Fruit fly (Drosophila melanogaster) whole organism, embryonic: ENCODE measurements around the gene lin-28.

ENCODE experiments used
- BEAF-32 ChIP-seq: fragments of 200-800 bp; sonication (Bioruptor generic); optimal IDR thresholded peaks from 3 replicates; lab custom pipeline; 2017; ENCODE audit warnings: missing biosample characterization, missing genetic modification characterization, mild to moderate bottlenecking, moderate library complexity, missing genetic modification reagents
- Bteb2 ChIP-seq: fragments of 200-800 bp; sonication (Bioruptor generic); optimal IDR thresholded peaks from 2 replicates; lab custom pipeline; 2016; ENCODE audit warnings: missing biosample characterization, missing genetic modification characterization
- CG10147 ChIP-seq: fragments of 200-800 bp; sonication (Bioruptor generic); optimal IDR thresholded peaks from 2 replicates; lab custom pipeline; 2019; ENCODE audit warnings: missing biosample characterization, mild to moderate bottlenecking, missing genetic modification characterization, moderate library complexity
- CG10321 ChIP-seq: fragments of 200-800 bp; sonication (Bioruptor generic); IDR thresholded peaks from 2 replicates; pipeline ENCODE4 v1.3.6; 2022; ENCODE audit warnings: missing biosample characterization, missing genetic modification characterization
- CG10543 ChIP-seq: fragments of 200-800 bp; sonication (Bioruptor generic); optimal IDR thresholded peaks from 3 replicates; lab custom pipeline; 2017; ENCODE audit warnings: missing biosample characterization, mild to moderate bottlenecking, missing genetic modification characterization, moderate library complexity
- CG10654 ChIP-seq: fragments of 200-800 bp; sonication (Bioruptor generic); optimal IDR thresholded peaks from 2 replicates; lab custom pipeline; 2016; ENCODE audit warnings: missing biosample characterization, missing genetic modification characterization
- CG11695 ChIP-seq: fragments of 200-800 bp; sonication (Bioruptor generic); IDR thresholded peaks from 3 replicates; pipeline ENCODE4 v1.3.6; 2022; ENCODE audit warnings: missing biosample characterization, missing genetic modification characterization
- CG12659 ChIP-seq: fragments of 200-800 bp; sonication (Bioruptor generic); optimal IDR thresholded peaks from 3 replicates; lab custom pipeline; 2017; ENCODE audit warnings: mild to moderate bottlenecking, missing biosample characterization, missing genetic modification reagents, missing genetic modification characterization
- CG13123 ChIP-seq: fragments of 200-800 bp; sonication (Bioruptor generic); optimal IDR thresholded peaks from 2 replicates; lab custom pipeline; 2016; ENCODE audit warnings: missing biosample characterization, missing genetic modification characterization
- CG15269 ChIP-seq: fragments of 200-800 bp; sonication (Bioruptor generic); optimal IDR thresholded peaks from 2 replicates; lab custom pipeline; 2018; ENCODE audit warnings: missing biosample characterization, mild to moderate bottlenecking, missing genetic modification characterization, moderate library complexity
- CG15514 ChIP-seq: fragments of 200-800 bp; sonication (Bioruptor generic); optimal IDR thresholded peaks from 3 replicates; lab custom pipeline; 2017; ENCODE audit warnings: missing biosample characterization, missing genetic modification characterization, mild to moderate bottlenecking, moderate library complexity, missing genetic modification reagents
- CG1603 ChIP-seq: fragments of 200-800 bp; sonication (Bioruptor generic); optimal IDR thresholded peaks from 2 replicates; lab custom pipeline; 2019; ENCODE audit warnings: missing biosample characterization, mild to moderate bottlenecking, missing genetic modification characterization, moderate library complexity
- CG17359 ChIP-seq: fragments of 200-800 bp; sonication (Bioruptor generic); optimal IDR thresholded peaks from 3 replicates; lab custom pipeline; 2018; ENCODE audit warnings: missing biosample characterization, mild to moderate bottlenecking, missing genetic modification characterization, moderate library complexity
- CG1832 ChIP-seq: fragments of 200-800 bp; sonication (Bioruptor generic); optimal IDR thresholded peaks from 2 replicates; lab custom pipeline; 2017; ENCODE audit warnings: missing biosample characterization, mild to moderate bottlenecking, missing genetic modification characterization, inconsistent platforms
- CG2199 ChIP-seq: fragments of 200-800 bp; sonication (Bioruptor generic); IDR thresholded peaks from 3 replicates; pipeline ENCODE4 v1.3.6; 2022; ENCODE audit warnings: missing biosample characterization, missing genetic modification characterization
- CG30403 ChIP-seq: fragments of 200-800 bp; sonication (Bioruptor generic); optimal IDR thresholded peaks from 3 replicates; lab custom pipeline; 2016; ENCODE audit warnings: missing biosample characterization, missing genetic modification characterization
- CG34224 ChIP-seq: fragments of 200-800 bp; sonication (Bioruptor generic); IDR thresholded peaks from 3 replicates; pipeline ENCODE4 v1.3.6; 2022; ENCODE audit warnings: missing biosample characterization, missing genetic modification characterization; ENCODE audit not compliant: partially characterized antibody
- CG43689 ChIP-seq: fragments of 200-800 bp; sonication (Bioruptor generic); IDR thresholded peaks from 2 replicates; pipeline ENCODE4 v1.3.6; 2022; ENCODE audit warnings: missing biosample characterization, missing genetic modification characterization
- CG4404 ChIP-seq: fragments of 200-800 bp; sonication (Bioruptor generic); IDR thresholded peaks from 2 replicates; pipeline ENCODE4 v1.3.6; 2022; ENCODE audit warnings: missing biosample characterization, missing genetic modification characterization
- CG4707 ChIP-seq: fragments of 200-800 bp; sonication (Bioruptor generic); optimal IDR thresholded peaks from 2 replicates; lab custom pipeline; 2018; ENCODE audit warnings: missing biosample characterization, mild to moderate bottlenecking, missing genetic modification characterization, moderate library complexity
- CG6654 ChIP-seq: fragments of 200-800 bp; sonication (Bioruptor generic); optimal IDR thresholded peaks from 2 replicates; lab custom pipeline; 2017; ENCODE audit warnings: missing biosample characterization, mild to moderate bottlenecking, missing genetic modification characterization
- CG6689 ChIP-seq: fragments of 200-800 bp; sonication (Bioruptor generic); IDR thresholded peaks from 2 replicates; pipeline ENCODE4 v1.3.6; 2022; ENCODE audit warnings: missing biosample characterization, missing genetic modification characterization
- CG7745 ChIP-seq: fragments of 200-800 bp; sonication (Bioruptor generic); optimal IDR thresholded peaks from 2 replicates; lab custom pipeline; 2018; ENCODE audit warnings: missing biosample characterization, mild to moderate bottlenecking, missing genetic modification characterization, moderate library complexity
- CG8765 ChIP-seq: fragments of 200-800 bp; sonication (Bioruptor generic); IDR thresholded peaks from 2 replicates; pipeline ENCODE4 v1.3.6; 2022; ENCODE audit warnings: missing biosample characterization, missing genetic modification characterization
- D19A ChIP-seq: fragments of 200-800 bp; optimal IDR thresholded peaks from 3 replicates; lab custom pipeline; 2019; ENCODE audit warnings: missing biosample characterization, mild to moderate bottlenecking, missing genetic modification characterization, moderate library complexity
- Dfd ChIP-seq, 2 experiments: fragments of >200 bp; optimal IDR thresholded peaks; 2 replicates each; lab custom pipeline; 2017; ENCODE audit warnings: missing biosample characterization in 2 of 2, missing genetic modification characterization in 2 of 2
- Dip2 ChIP-seq: fragments of 200-800 bp; sonication (Bioruptor generic); IDR thresholded peaks from 2 replicates; pipeline ENCODE4 v1.3.6; 2022; ENCODE audit warnings: missing biosample characterization, missing genetic modification characterization
- Doc2 ChIP-seq: fragments of 200-800 bp; sonication (Bioruptor generic); IDR thresholded peaks from 2 replicates; pipeline ENCODE4 v1.3.6; 2022; ENCODE audit warnings: missing biosample characterization, missing genetic modification characterization
- Doc3 ChIP-seq: fragments of 200-800 bp; sonication (Bioruptor generic); IDR thresholded peaks from 3 replicates; pipeline ENCODE4 v1.3.6; 2022; ENCODE audit warnings: missing biosample characterization, missing genetic modification characterization; ENCODE audit not compliant: partially characterized antibody
- Gsc ChIP-seq: fragments of 200-800 bp; sonication (Bioruptor generic); IDR thresholded peaks from 2 replicates; pipeline ENCODE4 v1.3.6; 2022; ENCODE audit warnings: missing biosample characterization, missing genetic modification characterization
- Lhr ChIP-seq: fragments of 200-800 bp; sonication (Bioruptor generic); optimal IDR thresholded peaks from 3 replicates; lab custom pipeline; 2017; ENCODE audit warnings: mild to moderate bottlenecking, missing biosample characterization, missing genetic modification reagents, missing genetic modification characterization
- MBD-R2 ChIP-seq: fragments of 200-800 bp; sonication (Bioruptor generic); IDR thresholded peaks from 2 replicates; pipeline ENCODE4 v1.3.6; 2022; ENCODE audit warnings: missing biosample characterization, missing genetic modification characterization
- Mes4 ChIP-seq: fragments of 200-800 bp; sonication (Bioruptor generic); optimal IDR thresholded peaks from 2 replicates; lab custom pipeline; 2016; ENCODE audit warnings: missing biosample characterization, missing genetic modification characterization
- Ptx1 ChIP-seq: fragments of 200-800 bp; sonication (Bioruptor generic); IDR thresholded peaks from 2 replicates; pipeline ENCODE4 v1.3.6; 2022; ENCODE audit warnings: missing biosample characterization, missing genetic modification characterization
- Ravus ChIP-seq: fragments of 200-800 bp; sonication (Bioruptor generic); IDR thresholded peaks from 2 replicates; pipeline ENCODE4 v1.3.6; 2022; ENCODE audit warnings: missing biosample characterization, missing genetic modification characterization
- YL-1 ChIP-seq: fragments of 200-800 bp; sonication (Bioruptor generic); optimal IDR thresholded peaks from 3 replicates; lab custom pipeline; 2017; ENCODE audit warnings: missing biosample characterization, mild to moderate bottlenecking, missing genetic modification characterization
- bab2 ChIP-seq: fragments of 200-800 bp; sonication (Bioruptor generic); optimal IDR thresholded peaks from 2 replicates; lab custom pipeline; 2016; ENCODE audit warnings: missing biosample characterization, missing genetic modification characterization
- bcd ChIP-seq: fragments of 200-800 bp; sonication (Bioruptor generic); optimal IDR thresholded peaks from 2 replicates; lab custom pipeline; 2017; ENCODE audit warnings: missing biosample characterization, mild to moderate bottlenecking, missing genetic modification characterization
- dmrt99B ChIP-seq: fragments of 200-800 bp; sonication (Bioruptor generic); optimal IDR thresholded peaks from 2 replicates; lab custom pipeline; 2018; ENCODE audit warnings: missing biosample characterization, mild to moderate bottlenecking, missing genetic modification characterization, moderate library complexity
- eve ChIP-seq, 2 experiments: fragments of >200 bp; optimal IDR thresholded peaks; 2 replicates each; lab custom pipeline; 2017; ENCODE audit warnings: missing biosample characterization in 2 of 2, missing genetic modification characterization in 2 of 2
- gem ChIP-seq: fragments of 200-800 bp; sonication (Bioruptor generic); optimal IDR thresholded peaks from 2 replicates; lab custom pipeline; 2019; ENCODE audit warnings: missing biosample characterization, mild to moderate bottlenecking, missing genetic modification characterization, moderate library complexity
- hb ChIP-seq: fragments of 200-800 bp; sonication (Bioruptor generic); IDR thresholded peaks from 3 replicates; pipeline ENCODE4 v1.3.6; 2022; ENCODE audit warnings: missing biosample characterization, missing genetic modification characterization; ENCODE audit not compliant: partially characterized antibody
- lilli ChIP-seq: fragments of 200-800 bp; sonication (Bioruptor generic); optimal IDR thresholded peaks from 3 replicates; lab custom pipeline; 2016; ENCODE audit warnings: missing biosample characterization, missing genetic modification characterization
- maf-S ChIP-seq: fragments of 200-800 bp; sonication (Bioruptor generic); optimal IDR thresholded peaks from 2 replicates; lab custom pipeline; 2016; ENCODE audit warnings: missing biosample characterization, missing genetic modification characterization
- mirr ChIP-seq: fragments of 200-800 bp; sonication (Bioruptor generic); optimal IDR thresholded peaks from 3 replicates; lab custom pipeline; 2018; ENCODE audit warnings: missing biosample characterization, mild to moderate bottlenecking, missing genetic modification characterization
- nerfin-1 ChIP-seq: fragments of 200-800 bp; sonication (Bioruptor generic); optimal IDR thresholded peaks from 3 replicates; lab custom pipeline; 2019; ENCODE audit warnings: missing biosample characterization, mild to moderate bottlenecking, missing genetic modification characterization, moderate library complexity
- slbo ChIP-seq: fragments of 200-800 bp; sonication (Bioruptor generic); IDR thresholded peaks from 2 replicates; pipeline ENCODE4 v1.3.6; 2022; ENCODE audit warnings: missing biosample characterization, missing genetic modification characterization
- sug ChIP-seq: fragments of 200-800 bp; optimal IDR thresholded peaks from 2 replicates; lab custom pipeline; 2019; ENCODE audit warnings: missing biosample characterization, mild to moderate bottlenecking, missing genetic modification characterization, moderate library complexity
- toy ChIP-seq: fragments of 200-800 bp; sonication (Bioruptor generic); IDR thresholded peaks from 2 replicates; pipeline ENCODE4 v1.3.6; 2022; ENCODE audit warnings: missing biosample characterization, missing genetic modification characterization
- zfh2 ChIP-seq: fragments of 200-800 bp; sonication (Bioruptor generic); optimal IDR thresholded peaks from 2 replicates; lab custom pipeline; 2016; ENCODE audit warnings: missing biosample characterization, missing genetic modification characterization

lin-28 gene

DNA sequence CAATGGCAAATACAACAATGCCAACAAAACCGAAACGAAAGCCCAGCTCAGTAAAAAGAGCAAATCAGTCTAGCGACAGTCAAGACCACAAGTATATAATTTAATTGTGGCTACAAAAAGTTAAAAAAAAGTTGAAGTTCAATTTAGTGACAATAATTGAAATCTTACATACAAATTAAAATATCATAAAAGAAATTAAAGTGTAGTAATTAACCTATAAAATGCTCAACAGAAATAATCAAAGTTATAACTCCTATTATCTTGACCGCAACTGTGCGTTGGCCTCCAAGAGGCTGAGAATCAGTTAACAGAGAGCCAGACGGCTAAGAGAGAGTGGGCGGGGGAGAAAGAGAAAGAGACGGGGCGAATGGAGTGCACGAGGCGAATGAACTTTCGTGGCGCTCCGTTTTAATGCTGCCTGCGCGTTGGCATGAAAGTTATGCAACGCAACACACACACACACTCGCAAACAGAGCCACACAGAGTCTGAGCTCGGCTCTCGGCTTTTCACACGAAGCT, 42.7 kb upstream of the lin-28 start (continued):
- TF ChIP-seq toy (GFP tag; lab: Robert Waterston, UW): no peak
- peak in 1 of 2 experiments; percentile 94 for TF ChIP-seq eve (GFP tag; optimal IDR thresholded peaks at IDR 0.05; lab: Kevin White, UChicago)
- no peak for TF ChIP-seq CG17359 (tag; lab: Kevin White, UChicago)
- TF ChIP-seq sug (tag; lab: Kevin White, UChicago): no peak
- peak; percentile 31 for TF ChIP-seq CG13123 (GFP tag; lab: Kevin White, UChicago)
- TF ChIP-seq CG7745: peak; percentile 71
- TF ChIP-seq mirr (GFP tag; lab: Kevin White, UChicago): no peak
- TF ChIP-seq Ravus: peak; percentile 7; the same call in 1 of the 2 replicates
- TF ChIP-seq CG10543 (GFP tag; lab: Kevin White, UChicago): no peak
- peak; percentile 57 for TF ChIP-seq CG10654 (GFP tag; lab: Kevin White, UChicago)
- TF ChIP-seq CG43689 (GFP tag; lab: Robert Waterston, UW): peak; percentile 30; the same call in 1 of the 2 replicates
- TF ChIP-seq CG30403 (GFP tag; lab: Kevin White, UChicago): peak; percentile 82
- TF ChIP-seq CG15514 (GFP tag; lab: Kevin White, UChicago): peak; percentile 9
- TF ChIP-seq hb (GFP tag; lab: Robert Waterston, UW): no peak
- TF ChIP-seq Lhr (GFP tag; lab: Kevin White, UChicago): peak; percentile 72
- no peak for TF ChIP-seq zfh2 (GFP tag; lab: Kevin White, UChicago)
- TF ChIP-seq Doc3: no peak
- no peak for TF ChIP-seq slbo (GFP tag; lab: Robert Waterston, UW)
- TF ChIP-seq Ptx1 (GFP tag; lab: Robert Waterston, UW): peak; percentile 60; the same call in 1 of the 2 replicates
- no peak for TF ChIP-seq CG34224 (GFP tag; lab: Robert Waterston, UW)
- TF ChIP-seq CG12659 (GFP tag; lab: Kevin White, UChicago): peak; percentile 60
- TF ChIP-seq gem (tag; lab: Kevin White, UChicago): peak; percentile 93
- TF ChIP-seq BEAF-32 (GFP tag; lab: Kevin White, UChicago): no peak
- TF ChIP-seq CG6689 (GFP tag; lab: Robert Waterston, UW): peak; percentile 83
- no peak for TF ChIP-seq CG2199 (GFP tag; lab: Robert Waterston, UW)
- TF ChIP-seq Doc2 (GFP tag; lab: Robert Waterston, UW): 0 out of 2 replicates have a peak, but pooled peaks have one; percentile 10
- no peak for TF ChIP-seq Dip2
- TF ChIP-seq CG6654 (GFP tag; lab: Kevin White, UChicago): peak; percentile 45
- TF ChIP-seq CG1603 (tag; lab: Kevin White, UChicago): peak; percentile 32
- peak; percentile 63 for TF ChIP-seq CG11695 (GFP tag; lab: Robert Waterston, UW)
- TF ChIP-seq lilli (GFP tag; lab: Kevin White, UChicago): peak; percentile 72
- TF ChIP-seq CG1832 (GFP tag; lab: Kevin White, UChicago): peak; percentile 22
- TF ChIP-seq nerfin-1 (tag; lab: Kevin White, UChicago): peak; percentile 88
- peak; percentile 72 for TF ChIP-seq CG10147 (GFP tag; lab: Kevin White, UChicago)
- peak; percentile 86 for TF ChIP-seq dmrt99B
- TF ChIP-seq CG4707 (GFP tag; lab: Kevin White, UChicago): peak; percentile 73
- TF ChIP-seq CG8765 (GFP tag; lab: Robert Waterston, UW): no peak
- no peak for TF ChIP-seq Gsc (GFP tag; lab: Robert Waterston, UW)
- peak; percentile 88 for TF ChIP-seq D19A (tag; lab: Kevin White, UChicago)
- no peak for TF ChIP-seq MBD-R2 (GFP tag; lab: Robert Waterston, UW)
- TF ChIP-seq YL-1 (GFP tag; lab: Kevin White, UChicago): peak; percentile 2
- TF ChIP-seq bcd (GFP tag; lab: Kevin White, UChicago): peak; percentile 74
- peak; percentile 82 for TF ChIP-seq CG15269 (tag; lab: Kevin White, UChicago)
- no peak for TF ChIP-seq maf-S (GFP tag; lab: Kevin White, UChicago)
- TF ChIP-seq bab2: peak; percentile 42
- TF ChIP-seq Bteb2: peak; percentile 69
- peak; percentile 51 for TF ChIP-seq Mes4 (GFP tag; lab: Kevin White, UChicago)
- TF ChIP-seq Dfd (GFP tag; optimal IDR thresholded peaks at IDR 0.05; lab: Kevin White, UChicago): no peak
- no peak for TF ChIP-seq CG4404 (GFP tag; lab: Robert Waterston, UW)
- TF ChIP-seq CG10321 (GFP tag; lab: Robert Waterston, UW): peak; percentile 7; the same call in 1 of the 2 replicates
